Worm (Caenorhabditis elegans): ENCODE results near the gene lsm-1.
A peak's percentile ranks its signal among the peaks of the same experiment; 100 is the strongest.

The lsm-1 gene

DNA sequence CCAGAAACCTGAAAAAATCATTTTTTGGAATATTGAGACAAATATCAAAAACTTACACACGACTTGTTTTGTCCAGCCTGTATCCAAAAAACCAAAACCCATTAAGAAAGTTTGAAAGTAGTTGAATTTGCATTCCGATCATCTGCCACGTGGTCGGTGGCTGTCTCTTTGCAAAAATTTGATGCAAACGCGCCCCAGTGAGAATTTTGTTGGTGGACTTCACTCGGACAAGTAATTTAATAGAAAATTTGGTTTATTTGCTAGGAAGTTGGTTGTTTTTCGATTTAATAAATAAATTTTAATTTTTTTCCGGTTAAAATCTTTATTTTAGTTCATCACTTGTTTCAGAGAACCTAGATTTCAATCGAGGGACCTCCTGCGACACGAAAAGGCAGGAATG lies 48.6 kb downstream of the lsm-1 start:
- no peak for TF ChIP-seq sea-2 (GFP tag; optimal IDR thresholded peaks at IDR 0.05)
- no peak for TF ChIP-seq pha-4 (tag; optimal IDR thresholded peaks at IDR 0.05)
- no peak for TF ChIP-seq mdl-1 (tag; optimal IDR thresholded peaks at IDR 0.05)
- no peak for TF ChIP-seq mml-1 (tag; optimal IDR thresholded peaks at IDR 0.05)
- no peak for TF ChIP-seq fkh-10 (GFP tag; optimal IDR thresholded peaks at IDR 0.05)
- TF ChIP-seq ama-1 (optimal IDR thresholded peaks at IDR 0.05): no peak
- no peak for TF ChIP-seq nhr-237 (tag; optimal IDR thresholded peaks at IDR 0.05)
- TF ChIP-seq fos-1 (tag; optimal IDR thresholded peaks at IDR 0.05): no peak
- TF ChIP-seq pqm-1 (tag; optimal IDR thresholded peaks at IDR 0.05): no peak
- no peak for TF ChIP-seq ceh-9 (tag; optimal IDR thresholded peaks at IDR 0.05)

DNA sequence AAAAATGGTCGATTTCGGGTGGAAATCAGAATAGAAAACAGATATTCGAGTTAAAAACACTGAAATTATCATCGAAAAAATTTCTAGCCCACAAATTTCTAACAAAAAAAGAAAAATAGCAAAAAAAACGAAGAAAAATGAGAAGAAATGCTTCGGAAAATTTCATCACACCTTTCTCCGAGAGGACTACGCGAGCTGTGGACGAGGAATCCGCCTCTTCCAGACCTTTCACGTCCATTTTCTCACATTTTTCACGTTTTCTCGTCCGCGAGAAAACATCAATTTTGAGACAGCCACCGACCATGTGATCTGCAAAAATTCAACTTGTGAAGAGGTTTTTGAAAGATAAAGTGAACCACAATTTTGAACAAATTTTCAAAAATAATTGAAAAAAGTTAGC lies 49.7 kb downstream of the lsm-1 start:
- TF ChIP-seq jun-1 (tag; optimal IDR thresholded peaks at IDR 0.05) (no peak), nfya-1 (tag; optimal IDR thresholded peaks at IDR 0.05; ENCODE audit: insufficient read depth) (peak; percentile 7), nhr-11 (tag; optimal IDR thresholded peaks at IDR 0.05) (no peak), nhr-76 (tag; optimal IDR thresholded peaks at IDR 0.05) (no peak), nhr-25 (tag; optimal IDR thresholded peaks at IDR 0.05) (no peak), unc-62 (GFP tag; optimal IDR thresholded peaks at IDR 0.05) (no peak), daf-12 (tag; optimal IDR thresholded peaks at IDR 0.05) (no peak), nhr-12 (tag; optimal IDR thresholded peaks at IDR 0.05) (no peak), lin-15B (tag; optimal IDR thresholded peaks at IDR 0.05) (peak; percentile 11), zag-1 (tag; optimal IDR thresholded peaks at IDR 0.05) (no peak), mdl-1 (tag; optimal IDR thresholded peaks at IDR 0.05) (no peak), mml-1 (tag; optimal IDR thresholded peaks at IDR 0.05) (no peak), skn-1 (tag; optimal IDR thresholded peaks at IDR 0.05) (no peak), fkh-10 (GFP tag; optimal IDR thresholded peaks at IDR 0.05) (no peak), egl-5 (tag; optimal IDR thresholded peaks at IDR 0.05) (no peak), R02D3.7 (tag; optimal IDR thresholded peaks at IDR 0.05) (no peak)
